Fruit fly (Drosophila melanogaster): ENCODE results near the gene CG8773.

CG8773 gene

DNA sequence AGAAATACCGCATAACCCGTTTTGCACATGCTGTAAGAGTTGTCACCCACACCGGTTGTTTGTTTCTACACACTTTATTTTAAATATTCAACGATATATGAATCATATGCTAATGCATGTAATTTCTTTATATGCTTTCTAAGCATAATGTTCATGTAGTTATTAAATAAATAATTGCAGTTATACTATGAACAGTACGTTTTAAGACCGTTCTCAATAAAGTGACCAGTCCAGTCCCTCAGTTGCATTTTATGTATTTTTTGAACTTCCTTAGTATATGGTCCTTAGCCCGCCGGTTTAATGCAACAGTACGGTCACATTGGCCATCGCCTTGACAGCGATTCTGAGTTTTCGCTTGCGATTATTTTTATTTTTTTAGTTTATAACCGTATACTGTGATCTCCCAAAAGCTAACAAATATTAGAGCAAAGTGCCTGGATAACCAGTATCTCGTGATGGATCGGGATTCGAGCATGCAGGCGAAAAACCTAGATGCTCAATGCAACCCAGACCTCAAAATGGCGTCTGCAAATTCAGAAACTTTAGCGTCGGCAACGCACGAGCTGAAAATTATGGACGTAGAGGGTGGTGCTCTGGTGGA, 30.4 kb upstream of the CG8773 start, which contains the start of gene Ravus (continued):
- TF ChIP-seq CG10147 (GFP tag; optimal IDR thresholded peaks at IDR 0.05): no peak
- no peak for TF ChIP-seq gt (GFP tag; IDR thresholded peaks at IDR 0.05)
- no peak for TF ChIP-seq br (optimal IDR thresholded peaks at IDR 0.05)
- no peak for TF ChIP-seq ham (GFP tag; IDR thresholded peaks at IDR 0.05)
- peak; percentile 91 for TF ChIP-seq gfzf (GFP tag; optimal IDR thresholded peaks at IDR 0.05)
- no peak for TF ChIP-seq NFAT (GFP tag; IDR thresholded peaks at IDR 0.05)
- TF ChIP-seq h (optimal IDR thresholded peaks at IDR 0.05): no peak
- TF ChIP-seq CG10274 (GFP tag; optimal IDR thresholded peaks at IDR 0.05): no peak
- no peak for TF ChIP-seq fd64A (GFP tag; optimal IDR thresholded peaks at IDR 0.05)
- TF ChIP-seq gro (GFP tag; optimal IDR thresholded peaks at IDR 0.05): peak; percentile 34
- peak in 1 of 2 experiments; percentile 35 for TF ChIP-seq crp (GFP tag; optimal IDR thresholded peaks at IDR 0.05)
- no peak for TF ChIP-seq sd (tag; optimal IDR thresholded peaks at IDR 0.05)
- peak; percentile 68 for TF ChIP-seq Dp (GFP tag; optimal IDR thresholded peaks at IDR 0.05)
- no peak for TF ChIP-seq Mrtf (GFP tag; IDR thresholded peaks at IDR 0.05)
- peak; percentile 56; the same call in 2 of the 3 replicates for TF ChIP-seq CG7357 (GFP tag; IDR thresholded peaks at IDR 0.05)
- peak; percentile 16 for TF ChIP-seq CG9609 (GFP tag; optimal IDR thresholded peaks at IDR 0.05)
- peak; percentile 79 for TF ChIP-seq CoRest (tag; optimal IDR thresholded peaks at IDR 0.05)
- TF ChIP-seq CG33557 (GFP tag; optimal IDR thresholded peaks at IDR 0.05): no peak
- peak; percentile 83 for TF ChIP-seq CG2116 (GFP tag; optimal IDR thresholded peaks at IDR 0.05)
- peak in 1 of 2 experiments; percentile 27 for TF ChIP-seq bsh (GFP tag; optimal IDR thresholded peaks at IDR 0.05)
- TF ChIP-seq CG10462 (GFP tag; optimal IDR thresholded peaks at IDR 0.05): no peak
- TF ChIP-seq Pdp1 (GFP tag; optimal IDR thresholded peaks at IDR 0.05): peak in 1 of 2 experiments; percentile 60
- TF ChIP-seq pb (GFP tag; optimal IDR thresholded peaks at IDR 0.05): no peak
- no peak for TF ChIP-seq Dfd (GFP tag; optimal IDR thresholded peaks at IDR 0.05)
- peak; percentile 37 for TF ChIP-seq MESR4 (GFP tag; optimal IDR thresholded peaks at IDR 0.05)
- no peak for TF ChIP-seq CG2202 (tag; optimal IDR thresholded peaks at IDR 0.05)
- TF ChIP-seq CG1233 (GFP tag; optimal IDR thresholded peaks at IDR 0.05): no peak
- TF ChIP-seq CG6689 (GFP tag; IDR thresholded peaks at IDR 0.05): no peak; the same call in 1 of the 2 replicates
- TF ChIP-seq croc (GFP tag; conservative IDR thresholded peaks at IDR 0.05): no peak
- TF ChIP-seq Nf-YC (tag; optimal IDR thresholded peaks at IDR 0.05): peak; percentile 55
- TF ChIP-seq pfk (GFP tag; optimal IDR thresholded peaks at IDR 0.05): no peak
- TF ChIP-seq CG7786 (GFP tag; optimal IDR thresholded peaks at IDR 0.05): peak; percentile 7
- peak; percentile 18 for TF ChIP-seq shn (GFP tag; optimal IDR thresholded peaks at IDR 0.05)
- TF ChIP-seq dmrt99B (tag; optimal IDR thresholded peaks at IDR 0.05): no peak
- TF ChIP-seq prd (optimal IDR thresholded peaks at IDR 0.05): no peak
- TF ChIP-seq prd (GFP tag; IDR thresholded peaks at IDR 0.05): peak; percentile 58; the same call in 2 of the 3 replicates
- no peak for TF ChIP-seq nau (GFP tag; optimal IDR thresholded peaks at IDR 0.05)
- peak; percentile 52; the same call in 1 of the 2 replicates for TF ChIP-seq sob (GFP tag; IDR thresholded peaks at IDR 0.05)
- TF ChIP-seq YL-1 (GFP tag; optimal IDR thresholded peaks at IDR 0.05): peak; percentile 74
- TF ChIP-seq Opbp (GFP tag; IDR thresholded peaks at IDR 0.05; ENCODE audit: partially characterized antibody): no peak
- no peak for TF ChIP-seq Trl (optimal IDR thresholded peaks at IDR 0.05)
- peak; percentile 37 for TF ChIP-seq Trl (GFP tag; optimal IDR thresholded peaks at IDR 0.05)
- no peak for TF ChIP-seq CG15073 (GFP tag; optimal IDR thresholded peaks at IDR 0.05)
- no peak for TF ChIP-seq pan (optimal IDR thresholded peaks at IDR 0.05)
- TF ChIP-seq pan (GFP tag; optimal IDR thresholded peaks at IDR 0.05 in 1 of 2, IDR thresholded peaks at IDR 0.05 in 1 of 2): no peak
- peak; percentile 52 for TF ChIP-seq HmgD (GFP tag; optimal IDR thresholded peaks at IDR 0.05)
- TF ChIP-seq CG4328 (GFP tag; optimal IDR thresholded peaks at IDR 0.05): no peak
- TF ChIP-seq Fer3 (tag; optimal IDR thresholded peaks at IDR 0.05): peak; percentile 60
- TF ChIP-seq CG34224 (GFP tag; IDR thresholded peaks at IDR 0.05; ENCODE audit: partially characterized antibody): no peak
- no peak for TF ChIP-seq usp (GFP tag; optimal IDR thresholded peaks at IDR 0.05)
- no peak for TF ChIP-seq Hr39 (optimal IDR thresholded peaks at IDR 0.05)
- TF ChIP-seq PHDP (tag; optimal IDR thresholded peaks at IDR 0.05): peak; percentile 39

All from whole organism, embryonic.